Worm (Caenorhabditis elegans) whole organism, young adult: Measurements from ENCODE around the gene C25D7.15.

ENCODE experiments used
- B0336.3 ChIP-seq: fragments of 200-800 bp; sonication (Bioruptor generic); IDR thresholded peaks from 2 replicates; pipeline ENCODE4 v1.3.6; 2022; ENCODE audit warnings: missing genetic modification characterization, missing compliant biosample characterization
- F37B4.10 ChIP-seq: fragments of 200-800 bp; sonication (Bioruptor generic); IDR thresholded peaks from 2 replicates; pipeline ENCODE4 v1.3.6; 2022; ENCODE audit warnings: missing genetic modification characterization, missing compliant biosample characterization
- F39B2.1 ChIP-seq: fragments of 200-800 bp; sonication (Bioruptor generic); IDR thresholded peaks from 2 replicates; pipeline ENCODE4 v1.3.6; 2022; ENCODE audit warnings: missing genetic modification reagents, missing genetic modification characterization, missing compliant biosample characterization
- F57C9.4 ChIP-seq: sonication (generic microtip); optimal IDR thresholded peaks from 2 replicates; lab custom pipeline; 2017; ENCODE audit warnings: mild to moderate bottlenecking, missing genetic modification characterization, missing compliant biosample characterization
- T07F8.4 ChIP-seq: sonication (generic microtip); optimal IDR thresholded peaks from 2 replicates; lab custom pipeline; 2016; ENCODE audit warnings: mild to moderate bottlenecking, missing genetic modification characterization, moderate library complexity, missing compliant biosample characterization
- T26A5.8 ChIP-seq: sonication (generic microtip); optimal IDR thresholded peaks from 2 replicates; lab custom pipeline; 2016; ENCODE audit warnings: missing genetic modification characterization, missing compliant biosample characterization
- Y56A3A.18 ChIP-seq: fragments of 200-800 bp; sonication (Bioruptor generic); IDR thresholded peaks from 2 replicates; pipeline ENCODE4 v1.3.6; 2022; ENCODE audit warnings: missing genetic modification reagents, missing genetic modification characterization, missing compliant biosample characterization
- ZK185.1 ChIP-seq: sonication (generic microtip); optimal IDR thresholded peaks from 2 replicates; lab custom pipeline; 2016; ENCODE audit warnings: mild to moderate bottlenecking, missing genetic modification characterization, missing compliant biosample characterization; ENCODE audit not compliant: poor library complexity, severe bottlenecking
- akir-1 ChIP-seq: fragments of 200-800 bp; sonication (Bioruptor generic); optimal IDR thresholded peaks from 2 replicates; lab custom pipeline; 2018; ENCODE audit warnings: mild to moderate bottlenecking, missing genetic modification characterization, moderate library complexity, missing compliant biosample characterization
- aptf-2 ChIP-seq: fragments of 200-800 bp; sonication (Bioruptor generic); conservative IDR thresholded peaks from 2 replicates; pipeline ENCODE4 v1.3.6; 2022; ENCODE audit warnings: missing genetic modification reagents, missing genetic modification characterization, missing compliant biosample characterization
- atf-7 ChIP-seq: sonication (generic microtip); optimal IDR thresholded peaks from 2 replicates; lab custom pipeline; 2017; ENCODE audit warnings: mild to moderate bottlenecking, missing genetic modification characterization, missing compliant biosample characterization
- attf-3 ChIP-seq: fragments of 200-800 bp; sonication (Bioruptor generic); conservative IDR thresholded peaks from 2 replicates; pipeline ENCODE4 v1.3.6; 2022; ENCODE audit warnings: missing genetic modification reagents, missing genetic modification characterization, missing compliant biosample characterization
- attf-5 ChIP-seq: fragments of 200-800 bp; sonication (Bioruptor generic); optimal IDR thresholded peaks from 2 replicates; lab custom pipeline; 2018; ENCODE audit warnings: mild to moderate bottlenecking, missing genetic modification characterization, missing compliant biosample characterization
- attf-6 ChIP-seq: fragments of 200-800 bp; sonication (Bioruptor generic); IDR thresholded peaks from 2 replicates; pipeline ENCODE4 v1.3.6; 2022; ENCODE audit warnings: missing genetic modification reagents, missing genetic modification characterization, missing compliant biosample characterization
- ccch-3 ChIP-seq: fragments of 200-800 bp; sonication (Bioruptor generic); optimal IDR thresholded peaks from 2 replicates; lab custom pipeline; 2018; ENCODE audit warnings: mild to moderate bottlenecking, missing genetic modification characterization, missing compliant biosample characterization
- cebp-1 ChIP-seq, 2 experiments: fragments of 200-800 bp in 1 of 2; sonication (Bioruptor generic) in 1 of 2; sonication (generic microtip) in 1 of 2; IDR thresholded peaks in 1 of 2; optimal IDR thresholded peaks in 1 of 2; 2 replicates each; pipeline versions ENCODE4 v1.3.6 to Lab custom; 2017 to 2022; ENCODE audit warnings: missing compliant biosample characterization in 2 of 2, missing genetic modification characterization in 2 of 2, mild to moderate bottlenecking in 1 of 2, missing genetic modification reagents in 1 of 2, moderate library complexity in 1 of 2
- ceh-40 ChIP-seq: fragments of 200-800 bp; sonication (Bioruptor generic); IDR thresholded peaks from 2 replicates; pipeline ENCODE4 v1.3.6; 2022; ENCODE audit warnings: missing genetic modification characterization, missing compliant biosample characterization
- dpff-1 ChIP-seq: sonication (generic microtip); optimal IDR thresholded peaks from 2 replicates; lab custom pipeline; 2017; ENCODE audit warnings: mild to moderate bottlenecking, missing genetic modification characterization, missing compliant biosample characterization
- dpl-1 ChIP-seq: fragments of 150-350 bp; optimal IDR thresholded peaks from 2 replicates; lab custom pipeline; 2014; ENCODE audit warnings: missing biosample characterization, missing genetic modification reagents, missing genetic modification characterization
- efl-1 ChIP-seq: fragments of 150-350 bp; optimal IDR thresholded peaks from 2 replicates; lab custom pipeline; 2014; ENCODE audit warnings: missing biosample characterization, missing genetic modification reagents, missing genetic modification characterization
- egl-18 ChIP-seq: fragments of 200-800 bp; sonication (Bioruptor generic); IDR thresholded peaks from 2 replicates; pipeline ENCODE4 v1.3.6; 2022; ENCODE audit warnings: missing genetic modification reagents, missing genetic modification characterization, missing compliant biosample characterization
- egl-44 ChIP-seq: fragments of 200-800 bp; sonication (Bioruptor generic); IDR thresholded peaks from 2 replicates; pipeline ENCODE4 v1.3.6; 2022; ENCODE audit warnings: missing genetic modification reagents, missing genetic modification characterization, missing compliant biosample characterization
- fkh-3 ChIP-seq: sonication (generic microtip); optimal IDR thresholded peaks from 2 replicates; lab custom pipeline; 2016; ENCODE audit warnings: mild to moderate bottlenecking, missing genetic modification characterization, missing compliant biosample characterization
- him-1 ChIP-seq: sonication (generic microtip); optimal IDR thresholded peaks from 2 replicates; lab custom pipeline; 2016; ENCODE audit warnings: missing genotype, missing genetic modification reagents, missing genetic modification characterization, missing compliant biosample characterization
- hmg-20 ChIP-seq: fragments of 200-800 bp; sonication (Bioruptor generic); IDR thresholded peaks from 2 replicates; pipeline ENCODE4 v1.3.6; 2022; ENCODE audit warnings: missing genetic modification reagents, missing genetic modification characterization, missing compliant biosample characterization
- hsf-1 ChIP-seq: fragments of 200-800 bp; sonication (Bioruptor generic); IDR thresholded peaks from 2 replicates; pipeline ENCODE4 v1.3.6; 2022; ENCODE audit warnings: missing genetic modification reagents, missing genetic modification characterization, missing compliant biosample characterization
- let-526 ChIP-seq: fragments of 200-800 bp; sonication (Bioruptor generic); IDR thresholded peaks from 2 replicates; pipeline ENCODE4 v1.3.6; 2022; ENCODE audit warnings: missing genetic modification reagents, missing genetic modification characterization, missing compliant biosample characterization
- madf-10 ChIP-seq: sonication (generic microtip); optimal IDR thresholded peaks from 2 replicates; lab custom pipeline; 2016; ENCODE audit warnings: mild to moderate bottlenecking, missing genetic modification characterization, missing compliant biosample characterization
- madf-3 ChIP-seq: fragments of 200-800 bp; sonication (Bioruptor generic); IDR thresholded peaks from 2 replicates; pipeline ENCODE4 v1.3.6; 2022; ENCODE audit warnings: missing genetic modification reagents, missing genetic modification characterization, missing compliant biosample characterization
- madf-8 ChIP-seq: fragments of 200-800 bp; sonication (Bioruptor generic); conservative IDR thresholded peaks from 2 replicates; pipeline ENCODE4 v1.3.6; 2022; ENCODE audit warnings: missing genetic modification reagents, missing genetic modification characterization, missing compliant biosample characterization
- nfya-2 ChIP-seq: fragments of 200-800 bp; sonication (Bioruptor generic); IDR thresholded peaks from 2 replicates; pipeline ENCODE4 v1.3.6; 2022; ENCODE audit warnings: missing genetic modification reagents, missing genetic modification characterization, missing compliant biosample characterization
- nhr-120 ChIP-seq: fragments of 200-800 bp; sonication (Bioruptor generic); IDR thresholded peaks from 2 replicates; pipeline ENCODE4 v1.3.6; 2022; ENCODE audit warnings: missing genetic modification characterization, missing compliant biosample characterization
- nhr-27 ChIP-seq: fragments of 200-800 bp; sonication (Bioruptor generic); optimal IDR thresholded peaks from 2 replicates; lab custom pipeline; 2018; ENCODE audit warnings: mild to moderate bottlenecking, missing genetic modification characterization, moderate library complexity, missing compliant biosample characterization
- nhr-80 ChIP-seq: sonication (generic microtip); optimal IDR thresholded peaks from 2 replicates; lab custom pipeline; 2016; ENCODE audit warnings: missing genetic modification characterization, missing compliant biosample characterization
- nhr-90 ChIP-seq: sonication (generic microtip); optimal IDR thresholded peaks from 2 replicates; lab custom pipeline; 2016; ENCODE audit warnings: missing genotype, mild to moderate bottlenecking, missing genetic modification characterization, missing compliant biosample characterization
- pbrm-1 ChIP-seq: fragments of 200-800 bp; sonication (Bioruptor generic); IDR thresholded peaks from 2 replicates; pipeline ENCODE4 v1.3.6; 2022; ENCODE audit warnings: missing genetic modification reagents, missing genetic modification characterization, missing compliant biosample characterization
- rec-8 ChIP-seq, 2 experiments: sonication (generic microtip); optimal IDR thresholded peaks; 2 replicates each; lab custom pipeline; 2016; ENCODE audit warnings: mild to moderate bottlenecking in 2 of 2, missing genetic modification characterization in 2 of 2, missing genetic modification reagents in 2 of 2, missing genotype in 2 of 2, missing biosample characterization in 1 of 2, missing compliant biosample characterization in 1 of 2, moderate library complexity in 1 of 2
- repo-1 ChIP-seq: sonication (generic microtip); optimal IDR thresholded peaks from 2 replicates; lab custom pipeline; 2017; ENCODE audit warnings: mild to moderate bottlenecking, missing genetic modification characterization, missing compliant biosample characterization
- rpc-1 ChIP-seq, 2 experiments: fragments of 150-350 bp in 1 of 2; sonication (generic microtip) in 1 of 2; optimal IDR thresholded peaks; 2 replicates each; lab custom pipeline; 2014 to 2018; ENCODE audit warnings: missing biosample characterization in 1 of 2, missing genetic modification characterization in 1 of 2, missing genetic modification reagents in 1 of 2, missing genotype in 1 of 2
- sdz-38 ChIP-seq: sonication (generic microtip); optimal IDR thresholded peaks from 2 replicates; lab custom pipeline; 2016; ENCODE audit warnings: missing genotype, missing genetic modification characterization, missing compliant biosample characterization
- snpc-1.3 ChIP-seq: sonication (generic microtip); optimal IDR thresholded peaks from 2 replicates; lab custom pipeline; 2017; ENCODE audit warnings: missing genetic modification characterization, mild to moderate bottlenecking, missing compliant biosample characterization, antibody characterized with exemption, moderate library complexity, missing genotype, missing genetic modification reagents; ENCODE audit not compliant: insufficient read depth
- tbp1 ChIP-seq: fragments of 200-800 bp; sonication (Bioruptor generic); optimal IDR thresholded peaks from 2 replicates; lab custom pipeline; 2018; ENCODE audit warnings: mild to moderate bottlenecking, missing genetic modification characterization, missing compliant biosample characterization
- unc-130 ChIP-seq: sonication (generic microtip); optimal IDR thresholded peaks from 2 replicates; lab custom pipeline; 2016; ENCODE audit warnings: missing genetic modification reagents, missing genetic modification characterization, missing compliant biosample characterization
- xnd-1 ChIP-seq: sonication (generic microtip); optimal IDR thresholded peaks from 2 replicates; lab custom pipeline; 2016; ENCODE audit warnings: missing genotype, missing genetic modification reagents, missing genetic modification characterization, missing compliant biosample characterization
- ztf-28 ChIP-seq: fragments of 200-800 bp; sonication (Bioruptor generic); IDR thresholded peaks from 2 replicates; pipeline ENCODE4 v1.3.6; 2022; ENCODE audit warnings: missing genetic modification reagents, missing genetic modification characterization, missing compliant biosample characterization
- ztf-3 ChIP-seq: fragments of 200-800 bp; sonication (Bioruptor generic); optimal IDR thresholded peaks from 2 replicates; lab custom pipeline; 2018; ENCODE audit warnings: mild to moderate bottlenecking, missing genetic modification characterization, missing compliant biosample characterization

The C25D7.15 gene

ce11 chrV:15020732-15021131, 38.9 kb upstream of the C25D7.15 start, which contains the start of gene F14H8.5:
Gene F14H8.5, plus strand, starts transcription at chrV:15021032.
- TF ChIP-seq sdz-38 (tag; lab: Kevin White, UChicago) (no peak), xnd-1 (tag; lab: Kevin White, UChicago) (no peak), nhr-27 (tag; lab: Kevin White, UChicago) (no peak), fkh-3 (no peak), ztf-3 (GFP tag; lab: Kevin White, UChicago) (no peak), rpc-1 (optimal IDR thresholded peaks at IDR 0.05; lab: Kevin White, UChicago) (no peak), rpc-1 (tag; optimal IDR thresholded peaks at IDR 0.05; lab: Kevin White, UChicago) (no peak), repo-1 (no peak), nhr-120 (no peak), pbrm-1 (no peak), T07F8.4 (tag; lab: Kevin White, UChicago) (no peak), akir-1 (no peak), F39B2.1 (no peak)

ce11 chrV:15023544-15023943, 36.1 kb upstream of the C25D7.15 start, which contains the start of gene F14H8.4:
Gene F14H8.4, plus strand, starts transcription at chrV:15023844.
- TF ChIP-seq T26A5.8 (no peak), ztf-3 (GFP tag; lab: Kevin White, UChicago) (no peak), nhr-90 (tag; lab: Kevin White, UChicago) (no peak), aptf-2 (GFP tag; lab: Robert Waterston, UW) (no peak), dpl-1 (GFP tag; lab: Kevin White, UChicago) (no peak), attf-6 (GFP tag; lab: Robert Waterston, UW) (no peak), rec-8 (tag; optimal IDR thresholded peaks at IDR 0.05; lab: Kevin White, UChicago) (no peak), sdz-38 (tag; lab: Kevin White, UChicago) (no peak), F57C9.4 (no peak), F37B4.10 (no peak), nhr-80 (tag; lab: Kevin White, UChicago) (no peak), nhr-120 (no peak), ceh-40 (GFP tag; lab: Robert Waterston, UW) (no peak), nfya-2 (GFP tag; lab: Robert Waterston, UW) (no peak), efl-1 (GFP tag; lab: Kevin White, UChicago) (no peak), cebp-1 (GFP tag; IDR thresholded peaks at IDR 0.05; lab: Robert Waterston, UW) (no peak), cebp-1 (tag; optimal IDR thresholded peaks at IDR 0.05; lab: Kevin White, UChicago) (no peak), madf-3 (GFP tag; lab: Robert Waterston, UW) (no peak), attf-3 (GFP tag; lab: Robert Waterston, UW) (no peak), ccch-3 (GFP tag; lab: Kevin White, UChicago) (no peak)
- TF ChIP-seq, all 124 proteins: peak for 0

ce11 chrV:15028896-15029519, 30.6 kb upstream of the C25D7.15 start, which contains the start of gene F14H8.8:
Gene F14H8.8, plus strand, starts transcription at chrV:15029469.
- TF ChIP-seq madf-10 (no peak), egl-44 (GFP tag; lab: Robert Waterston, UW) (no peak), dpff-1 (tag; lab: Kevin White, UChicago) (no peak), F57C9.4 (no peak), atf-7 (tag; lab: Kevin White, UChicago) (no peak), unc-130 (GFP tag; lab: Kevin White, UChicago) (no peak), hmg-20 (GFP tag; lab: Robert Waterston, UW) (no peak), Y56A3A.18 (no peak), hsf-1 (GFP tag; lab: Robert Waterston, UW) (peak; percentile 75), T07F8.4 (tag; lab: Kevin White, UChicago) (no peak), ZK185.1 (tag; lab: Kevin White, UChicago) (peak; percentile 2), ztf-28 (GFP tag; lab: Robert Waterston, UW) (no peak), let-526 (no peak), egl-18 (GFP tag; lab: Robert Waterston, UW) (no peak), B0336.3 (no peak), tbp1 (GFP tag; lab: Kevin White, UChicago) (peak; percentile 77), snpc-1.3 (tag; lab: Kevin White, UChicago) (peak; percentile 93), him-1 (tag; lab: Kevin White, UChicago) (peak; percentile 93), attf-5 (GFP tag; lab: Kevin White, UChicago) (no peak), madf-8 (GFP tag; lab: Robert Waterston, UW) (peak; percentile 29; the same call in 1 of the 2 replicates)
